Fruit fly (Drosophila melanogaster) whole organism, adult: Measurements from ENCODE around the gene CG8837.

ENCODE experiments used
- CG14711 ChIP-seq: fragments of 200-800 bp; sonication (Bioruptor generic); optimal IDR thresholded peaks from 2 replicates; lab custom pipeline; 2018; ENCODE audit warnings: missing biosample characterization, mild to moderate bottlenecking, missing genetic modification characterization, moderate library complexity
- Mnt ChIP-seq: fragments of 200-800 bp; sonication (Bioruptor generic); optimal IDR thresholded peaks from 2 replicates; lab custom pipeline; 2016; ENCODE audit warnings: missing biosample characterization, mild to moderate bottlenecking, missing genetic modification characterization
- bab1 ChIP-seq: fragments of 200-800 bp; sonication (Bioruptor generic); optimal IDR thresholded peaks from 3 replicates; lab custom pipeline; 2019; ENCODE audit warnings: missing biosample characterization, mild to moderate bottlenecking, missing genetic modification characterization, moderate library complexity
- pad ChIP-seq: fragments of 200-800 bp; sonication (Bioruptor generic); optimal IDR thresholded peaks from 3 replicates; lab custom pipeline; 2017; ENCODE audit warnings: missing biosample characterization, missing genetic modification characterization, mild to moderate bottlenecking, moderate library complexity, missing genetic modification reagents

DNA sequence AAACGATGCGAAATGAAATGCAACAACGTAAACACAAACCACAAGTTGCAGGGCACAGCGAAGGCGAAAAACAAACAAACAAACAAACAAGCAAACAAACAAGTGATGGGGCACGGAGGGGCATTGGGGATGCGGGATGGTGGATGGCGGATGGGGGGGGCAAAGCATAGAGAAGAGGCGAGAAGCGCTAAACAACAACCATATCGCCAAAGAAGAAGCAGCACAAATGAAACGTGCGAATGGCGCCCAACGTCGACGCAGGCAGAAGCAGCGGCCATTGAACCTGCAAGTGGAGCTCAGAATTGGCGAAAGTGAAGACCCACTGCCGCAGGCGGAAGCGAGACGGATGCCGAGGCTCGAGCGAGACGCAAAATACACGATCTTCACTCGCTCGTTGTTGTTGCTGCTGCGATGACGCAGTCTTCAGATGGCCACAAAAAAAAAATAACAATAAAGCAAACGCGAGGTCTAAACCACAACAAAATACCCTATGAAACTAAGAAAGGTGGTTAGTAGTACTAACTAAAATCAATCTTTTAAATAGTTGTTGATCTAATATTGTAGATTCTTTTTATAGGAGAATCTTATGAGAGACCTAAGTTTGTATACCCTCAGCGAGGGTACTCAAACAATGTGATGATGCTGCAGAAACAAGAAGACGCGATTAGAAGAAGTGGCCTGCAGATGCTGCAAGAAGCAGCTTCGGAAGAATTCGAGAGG, 25.9 kb downstream of the CG8837 start:
- TF ChIP-seq Mnt (GFP tag; lab: Kevin White, UChicago) (no peak), pad (GFP tag; lab: Kevin White, UChicago) (no peak), bab1 (no peak), CG14711 (no peak)
